Worm (Caenorhabditis elegans) whole organism, L1 larva: ENCODE data around the gene srh-174.

Source experiments
- C04F5.9 ChIP-seq: sonication (generic microtip); optimal IDR thresholded peaks from 2 replicates; lab custom pipeline; 2016; ENCODE audit warnings: missing genetic modification characterization, missing compliant biosample characterization
- C16A3.4 ChIP-seq: fragments of 150-350 bp; optimal IDR thresholded peaks from 2 replicates; lab custom pipeline; 2014; ENCODE audit warnings: missing biosample characterization, missing genetic modification characterization
- C34B4.2 ChIP-seq: sonication (generic microtip); optimal IDR thresholded peaks from 2 replicates; lab custom pipeline; 2017; ENCODE audit warnings: mild to moderate bottlenecking, missing genetic modification characterization, missing compliant biosample characterization
- alr-1 ChIP-seq: fragments of 200-800 bp; sonication (Bioruptor generic); optimal IDR thresholded peaks from 2 replicates; lab custom pipeline; 2018; ENCODE audit warnings: borderline replicate concordance, mild to moderate bottlenecking, missing genetic modification characterization, missing compliant biosample characterization
- ama-1 ChIP-seq: fragments of 150-350 bp; optimal IDR thresholded peaks from 2 replicates; lab custom pipeline; 2014
- blmp-1 ChIP-seq: fragments of 150-350 bp; optimal IDR thresholded peaks from 2 replicates; lab custom pipeline; 2014; ENCODE audit warnings: missing biosample characterization, missing genetic modification characterization
- efl-3 ChIP-seq: fragments of 200-800 bp; sonication (Bioruptor generic); optimal IDR thresholded peaks from 2 replicates; lab custom pipeline; 2018; ENCODE audit warnings: mild to moderate bottlenecking, missing genetic modification characterization, missing compliant biosample characterization
- egl-27 ChIP-seq, 2 experiments: fragments of 150-350 bp in 1 of 2; sonication (generic microtip); optimal IDR thresholded peaks; 3 replicates each; lab custom pipeline; 2017 to 2018; ENCODE audit warnings: missing biosample characterization in 2 of 2, missing genetic modification characterization in 2 of 2, missing genetic modification reagents in 2 of 2
- ets-5 ChIP-seq: fragments of 200-800 bp; sonication (Bioruptor generic); IDR thresholded peaks from 2 replicates; pipeline ENCODE4 v1.3.6; 2022; ENCODE audit warnings: missing genetic modification characterization, missing compliant biosample characterization
- fkh-4 ChIP-seq: sonication (generic microtip); optimal IDR thresholded peaks from 2 replicates; lab custom pipeline; 2016; ENCODE audit warnings: missing compliant biosample characterization, missing genetic modification characterization, borderline replicate concordance
- fkh-8 ChIP-seq: sonication (generic microtip); optimal IDR thresholded peaks from 2 replicates; lab custom pipeline; 2016; ENCODE audit warnings: mild to moderate bottlenecking, missing genetic modification characterization, missing compliant biosample characterization
- grh-1 ChIP-seq: fragments of 200-800 bp; sonication (Bioruptor generic); IDR thresholded peaks from 2 replicates; pipeline ENCODE4 v1.3.6; 2022; ENCODE audit warnings: missing genetic modification reagents, missing genetic modification characterization, missing compliant biosample characterization
- isw-1 ChIP-seq: fragments of 200-800 bp; sonication (Bioruptor generic); IDR thresholded peaks from 2 replicates; pipeline ENCODE4 v1.3.6; 2022; ENCODE audit warnings: missing genetic modification characterization, missing compliant biosample characterization
- lin-13 ChIP-seq: fragments of 150-350 bp; optimal IDR thresholded peaks from 2 replicates; lab custom pipeline; 2014; ENCODE audit warnings: missing biosample characterization, missing genetic modification reagents, missing genetic modification characterization
- lin-39 ChIP-seq: fragments of 150-350 bp; optimal IDR thresholded peaks from 2 replicates; lab custom pipeline; 2014; ENCODE audit warnings: missing biosample characterization, missing genetic modification reagents, missing genetic modification characterization
- lir-3 ChIP-seq: sonication (generic microtip); optimal IDR thresholded peaks from 2 replicates; lab custom pipeline; 2016; ENCODE audit warnings: mild to moderate bottlenecking, missing genetic modification characterization, moderate library complexity, missing compliant biosample characterization; ENCODE audit not compliant: poor library complexity
- lsy-2 ChIP-seq, 2 experiments: fragments of 150-350 bp; optimal IDR thresholded peaks; 2 replicates each; lab custom pipeline; 2014; ENCODE audit warnings: missing biosample characterization in 2 of 2, missing genetic modification characterization in 2 of 2
- mab-9 ChIP-seq: fragments of 200-800 bp; sonication (Bioruptor generic); IDR thresholded peaks from 2 replicates; pipeline ENCODE4 v1.3.6; 2022; ENCODE audit warnings: missing genetic modification reagents, missing genetic modification characterization, missing compliant biosample characterization
- mef-2 ChIP-seq: fragments of 150-350 bp; optimal IDR thresholded peaks from 2 replicates; lab custom pipeline; 2014; ENCODE audit warnings: missing biosample characterization, missing genetic modification characterization
- nhr-19 ChIP-seq: fragments of 200-800 bp; sonication (Bioruptor generic); conservative IDR thresholded peaks from 2 replicates; pipeline ENCODE4 v1.3.6; 2022; ENCODE audit warnings: missing genetic modification characterization, missing compliant biosample characterization
- nhr-28 ChIP-seq: fragments of 150-350 bp; optimal IDR thresholded peaks from 2 replicates; lab custom pipeline; 2014; ENCODE audit warnings: missing biosample characterization, missing genetic modification characterization
- nhr-47 ChIP-seq: sonication (generic microtip); optimal IDR thresholded peaks from 2 replicates; lab custom pipeline; 2016; ENCODE audit warnings: mild to moderate bottlenecking, missing genetic modification characterization, moderate library complexity, missing compliant biosample characterization
- nhr-71 ChIP-seq: sonication (generic microtip); optimal IDR thresholded peaks from 2 replicates; lab custom pipeline; 2016; ENCODE audit warnings: mild to moderate bottlenecking, missing genetic modification characterization, moderate library complexity, missing compliant biosample characterization
- nhr-76 ChIP-seq: sonication (generic microtip); optimal IDR thresholded peaks from 2 replicates; lab custom pipeline; 2017; ENCODE audit warnings: missing biosample characterization, missing genetic modification characterization
- nhr-84 ChIP-seq: sonication (generic microtip); optimal IDR thresholded peaks from 2 replicates; lab custom pipeline; 2017; ENCODE audit warnings: missing biosample characterization, missing genetic modification characterization
- pqm-1 ChIP-seq: sonication (generic microtip); optimal IDR thresholded peaks from 3 replicates; lab custom pipeline; 2017; ENCODE audit warnings: missing biosample characterization, missing genetic modification characterization
- rnt-1 ChIP-seq: sonication (generic microtip); optimal IDR thresholded peaks from 2 replicates; lab custom pipeline; 2016; ENCODE audit warnings: mild to moderate bottlenecking, missing genetic modification characterization, moderate library complexity, missing compliant biosample characterization
- skn-1 ChIP-seq: fragments of 150-350 bp; optimal IDR thresholded peaks from 2 replicates; lab custom pipeline; 2014; ENCODE audit warnings: missing biosample characterization, missing genetic modification characterization
- snu-23 ChIP-seq: sonication (generic microtip); optimal IDR thresholded peaks from 2 replicates; lab custom pipeline; 2016; ENCODE audit warnings: missing genetic modification characterization, missing compliant biosample characterization
- sox-4 ChIP-seq: sonication (generic microtip); optimal IDR thresholded peaks from 2 replicates; lab custom pipeline; 2016; ENCODE audit warnings: missing genetic modification characterization, missing compliant biosample characterization
- sptf-1 ChIP-seq: fragments of 150-350 bp; optimal IDR thresholded peaks from 2 replicates; lab custom pipeline; 2014; ENCODE audit warnings: missing biosample characterization, missing genetic modification characterization
- swsn-7 ChIP-seq: sonication (generic microtip); optimal IDR thresholded peaks from 2 replicates; lab custom pipeline; 2016; ENCODE audit warnings: missing genetic modification characterization, missing compliant biosample characterization
- tbx-2 ChIP-seq: sonication (generic microtip); optimal IDR thresholded peaks from 2 replicates; lab custom pipeline; 2016; ENCODE audit warnings: missing genetic modification characterization, missing compliant biosample characterization
- unc-130 ChIP-seq: fragments of 150-350 bp; optimal IDR thresholded peaks from 2 replicates; lab custom pipeline; 2017; ENCODE audit warnings: missing biosample characterization, missing genetic modification characterization, inconsistent platforms
- unc-62 ChIP-seq: fragments of 150-350 bp; optimal IDR thresholded peaks from 2 replicates; lab custom pipeline; 2014; ENCODE audit warnings: missing biosample characterization, missing genetic modification reagents, missing genetic modification characterization
- vab-15 ChIP-seq: sonication (generic microtip); optimal IDR thresholded peaks from 2 replicates; lab custom pipeline; 2017; ENCODE audit warnings: missing genotype, mild to moderate bottlenecking, missing genetic modification characterization, missing compliant biosample characterization
- zip-4 ChIP-seq: fragments of 200-800 bp; sonication (Bioruptor generic); optimal IDR thresholded peaks from 2 replicates; lab custom pipeline; 2018; ENCODE audit warnings: mild to moderate bottlenecking, missing genetic modification characterization, moderate library complexity, missing compliant biosample characterization

srh-174 gene

ce11 chrV:17206469-17206868, 27.9 kb downstream of the srh-174 start:
- TF ChIP-seq ets-5 (GFP tag; lab: Robert Waterston, UW) (no peak), fkh-4 (no peak), snu-23 (GFP tag; lab: Kevin White, UChicago) (no peak), sox-4 (tag; lab: Kevin White, UChicago) (no peak)

ce11 chrV:17208045-17208444, 29.5 kb downstream of the srh-174 start, which contains the start of gene Y68A4A.13:
TSS of gene Y68A4A.13 (minus strand) at chrV:17208145.
- TF ChIP-seq lir-3 (tag; lab: Kevin White, UChicago) (no peak), lin-39 (tag; lab: Kevin White, UChicago) (no peak), C16A3.4 (no peak), ama-1 (lab: Kevin White, UChicago) (no peak), rnt-1 (tag; lab: Kevin White, UChicago) (no peak), blmp-1 (no peak), isw-1 (GFP tag; lab: Robert Waterston, UW) (no peak), nhr-71 (tag; lab: Kevin White, UChicago) (no peak), efl-3 (no peak), swsn-7 (tag; lab: Kevin White, UChicago) (no peak), fkh-8 (tag; lab: Kevin White, UChicago) (no peak), C34B4.2 (tag; lab: Kevin White, UChicago) (no peak), nhr-19 (no peak), nhr-84 (tag; lab: Kevin White, UChicago) (no peak), grh-1 (no peak), zip-4 (GFP tag; lab: Kevin White, UChicago) (no peak), tbx-2 (no peak), mab-9 (no peak), nhr-47 (tag; lab: Kevin White, UChicago) (no peak)

DNA sequence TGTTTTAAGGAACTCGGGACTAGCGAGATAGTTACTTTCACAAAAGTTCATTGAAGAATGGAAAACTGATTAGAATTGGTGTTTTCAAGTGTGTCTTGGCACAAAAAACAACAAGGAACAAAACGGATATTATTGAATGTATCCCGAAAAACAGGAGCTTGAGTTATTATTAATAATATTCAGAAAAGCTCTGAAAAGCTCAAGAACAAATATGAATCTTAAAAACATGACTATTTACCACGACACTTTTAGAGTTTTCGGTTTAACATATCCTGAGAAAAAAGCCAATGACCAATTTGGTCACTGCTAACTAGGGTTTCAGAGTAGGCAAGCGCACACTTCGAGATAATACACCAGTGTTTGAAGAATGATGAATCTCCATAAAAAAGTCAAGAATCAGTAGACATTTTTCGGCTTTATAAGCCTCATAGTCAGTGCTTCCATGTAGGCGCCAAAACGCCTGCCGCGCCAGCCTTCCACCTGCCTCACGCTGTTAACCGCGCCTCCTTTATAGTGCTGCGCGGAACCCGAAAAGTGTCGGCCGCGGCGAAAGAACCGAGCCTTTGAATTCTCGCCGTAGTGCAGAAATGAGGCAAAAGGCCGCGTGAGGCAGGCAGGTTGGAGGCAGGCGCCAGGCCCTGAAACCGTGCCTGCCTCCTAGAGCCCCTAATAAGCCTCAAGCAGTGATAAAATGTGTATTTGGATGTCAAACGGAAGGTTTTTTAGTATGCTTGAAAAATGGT, 33.6 kb downstream of the srh-174 start, which contains the start of gene srh-236:
Gene srh-236 (minus strand): TSS at position 51 of the 743 bp plus-strand sequence.
- TF ChIP-seq mab-9 (no peak), swsn-7 (tag; lab: Kevin White, UChicago) (no peak), nhr-71 (tag; lab: Kevin White, UChicago) (no peak), unc-130 (no peak), snu-23 (GFP tag; lab: Kevin White, UChicago) (no peak), fkh-8 (tag; lab: Kevin White, UChicago) (no peak), skn-1 (tag; lab: Kevin White, UChicago) (no peak), unc-62 (no peak), lsy-2 (tag; optimal IDR thresholded peaks at IDR 0.05; lab: Kevin White, UChicago) (no peak), fkh-4 (no peak), efl-3 (no peak)
- TF ChIP-seq, all 84 proteins: peak for 0

DNA sequence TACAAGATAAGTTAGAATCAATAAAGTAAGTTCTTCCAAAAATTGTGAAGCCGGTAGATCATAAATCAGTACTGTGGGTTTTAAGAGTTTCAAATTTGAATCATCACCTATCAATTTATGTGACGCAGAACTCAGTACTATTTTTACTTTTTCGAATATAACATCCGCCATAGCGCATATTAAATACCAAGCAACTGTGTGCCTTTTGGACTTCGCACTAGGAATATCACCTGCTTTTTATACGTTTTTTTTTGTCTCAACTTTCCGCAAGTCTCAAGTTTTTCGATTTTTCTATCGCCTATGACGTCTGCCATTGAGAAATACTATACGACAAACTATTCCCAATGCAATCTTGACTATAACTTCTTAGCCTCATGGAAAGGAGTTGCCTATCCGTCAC, 34.2 kb downstream of the srh-174 start, which contains the start of gene srh-113:
Gene srh-113 (plus strand): TSS at position 301 of the 400 bp plus-strand sequence.
- no peak for TF ChIP-seq C04F5.9 (tag; lab: Kevin White, UChicago)
- TF ChIP-seq alr-1 (tag; lab: Kevin White, UChicago) = no peak
- no peak for TF ChIP-seq sptf-1 (tag; lab: Kevin White, UChicago)
- no peak for TF ChIP-seq swsn-7 (tag; lab: Kevin White, UChicago)
- no peak for TF ChIP-seq vab-15 (tag; lab: Kevin White, UChicago)
- no peak for TF ChIP-seq lin-39 (tag; lab: Kevin White, UChicago)
- no peak for TF ChIP-seq mab-9
- no peak for TF ChIP-seq egl-27 (tag; optimal IDR thresholded peaks at IDR 0.05; lab: Kevin White, UChicago)
- no peak for TF ChIP-seq nhr-71 (tag; lab: Kevin White, UChicago)
- TF ChIP-seq C34B4.2 (tag; lab: Kevin White, UChicago) = no peak
- no peak for TF ChIP-seq lin-13
- no peak for TF ChIP-seq C16A3.4
- no peak for TF ChIP-seq skn-1 (tag; lab: Kevin White, UChicago)
- TF ChIP-seq nhr-84 (tag; lab: Kevin White, UChicago) = no peak
- TF ChIP-seq pqm-1 (tag; lab: Kevin White, UChicago) = no peak
- TF ChIP-seq nhr-19 = no peak
- no peak for TF ChIP-seq nhr-76 (tag; lab: Kevin White, UChicago)
- no peak for TF ChIP-seq nhr-28 (tag; lab: Kevin White, UChicago)
- no peak for TF ChIP-seq mef-2 (tag; lab: Kevin White, UChicago)
- TF ChIP-seq, all 84 proteins: peak for 0
